Worm (Caenorhabditis elegans): ENCODE data around the gene lyst-1.

ce11 chrX:12169390-12169789, 28.4 kb upstream of the lyst-1 start:
- TF ChIP-seq med-1 (GFP tag; optimal IDR thresholded peaks at IDR 0.05; ENCODE audit: insufficient read depth) (no peak), klf-2 (GFP tag; conservative IDR thresholded peaks at IDR 0.05) (no peak), tab-1 (GFP tag; IDR thresholded peaks at IDR 0.05) (no peak), ztf-23 (GFP tag; IDR thresholded peaks at IDR 0.05) (no peak)

All from whole organism, midembryonic.